Worm (Caenorhabditis elegans): Measurements from ENCODE around the gene C14A6.7.

The C14A6.7 gene

ce11 chrV:18179663-18180062 is 11.5 kb upstream of the C14A6.7 start, which contains the start of gene C31G12.1:
C31G12.1 (plus strand) TSS chrV:18179963.
- TF ChIP-seq unc-62 (GFP tag; optimal IDR thresholded peaks at IDR 0.05) = no peak
- no peak for TF ChIP-seq egl-27 (tag; optimal IDR thresholded peaks at IDR 0.05)
- no peak for TF ChIP-seq nhr-25 (tag; optimal IDR thresholded peaks at IDR 0.05)
- TF ChIP-seq ZK546.5 (tag; optimal IDR thresholded peaks at IDR 0.05) = no peak
- TF ChIP-seq elt-2 (tag; optimal IDR thresholded peaks at IDR 0.05) = no peak
- TF ChIP-seq ceh-28 (tag; optimal IDR thresholded peaks at IDR 0.05) = no peak
- TF ChIP-seq nhr-12 (tag; optimal IDR thresholded peaks at IDR 0.05) = no peak
- TF ChIP-seq nhr-77 (tag; optimal IDR thresholded peaks at IDR 0.05) = no peak

- TF ChIP-seq snpc-4 (tag; optimal IDR thresholded peaks at IDR 0.05) = no peak
- TF ChIP-seq nhr-25 (tag; optimal IDR thresholded peaks at IDR 0.05) = no peak
- no peak for TF ChIP-seq hmg-11 (tag; optimal IDR thresholded peaks at IDR 0.05)
Observed at ce11 chrV:18178659-18179058, 10.5 kb upstream of the C14A6.7 start, which contains the start of gene C31G12.4. C31G12.4 (minus strand) TSS chrV:18178759.

ce11 chrV:18171568-18171967 is 3.4 kb upstream of the C14A6.7 start, which contains the start of gene C14A6.8:
C14A6.8 (minus strand) TSS chrV:18171668.
- no peak for TF ChIP-seq fos-1 (tag; optimal IDR thresholded peaks at IDR 0.05)
- no peak for TF ChIP-seq fkh-2 (tag; optimal IDR thresholded peaks at IDR 0.05)
- no peak for TF ChIP-seq aly-2 (tag; optimal IDR thresholded peaks at IDR 0.05)
- no peak for TF ChIP-seq nhr-12 (tag; optimal IDR thresholded peaks at IDR 0.05)
- TF ChIP-seq skn-1 (tag; optimal IDR thresholded peaks at IDR 0.05) = no peak
- TF ChIP-seq nhr-25 (tag; optimal IDR thresholded peaks at IDR 0.05) = no peak
- TF ChIP-seq fkh-10 (GFP tag; optimal IDR thresholded peaks at IDR 0.05) = no peak
- no peak for TF ChIP-seq ZK546.5 (tag; optimal IDR thresholded peaks at IDR 0.05)
- TF ChIP-seq lin-39 (tag; optimal IDR thresholded peaks at IDR 0.05) = no peak
- no peak for TF ChIP-seq eor-1 (tag; optimal IDR thresholded peaks at IDR 0.05)
- no peak for TF ChIP-seq R02D3.7 (tag; optimal IDR thresholded peaks at IDR 0.05)
- TF ChIP-seq unc-62 (GFP tag; optimal IDR thresholded peaks at IDR 0.05) = no peak
- no peak for TF ChIP-seq tbx-2 (tag; optimal IDR thresholded peaks at IDR 0.05)
- no peak for TF ChIP-seq nhr-28 (tag; optimal IDR thresholded peaks at IDR 0.05)

ce11 chrV:18167161-18167560 is 1.0 kb downstream of the C14A6.7 start, which contains the start of gene C14A6.6:
C14A6.6 (minus strand) TSS chrV:18167261.
- no peak for TF ChIP-seq elt-1 (tag; optimal IDR thresholded peaks at IDR 0.05)
- no peak for TF ChIP-seq aly-2 (tag; optimal IDR thresholded peaks at IDR 0.05)
- no peak for TF ChIP-seq lin-39 (tag; optimal IDR thresholded peaks at IDR 0.05)
- TF ChIP-seq fos-1 (tag; optimal IDR thresholded peaks at IDR 0.05) = no peak
- TF ChIP-seq ztf-11 (tag; optimal IDR thresholded peaks at IDR 0.05) = no peak

ce11 chrV:18164758-18165157 is 3.4 kb downstream of the C14A6.7 start, which contains the start of gene C14A6.5:
C14A6.5 (minus strand) TSS chrV:18164858.
- TF ChIP-seq hmg-11 (tag; optimal IDR thresholded peaks at IDR 0.05) (no peak), nhr-12 (tag; optimal IDR thresholded peaks at IDR 0.05) (no peak), nfya-1 (tag; optimal IDR thresholded peaks at IDR 0.05; ENCODE audit: insufficient read depth) (no peak), jun-1 (tag; optimal IDR thresholded peaks at IDR 0.05) (no peak), sea-2 (GFP tag; optimal IDR thresholded peaks at IDR 0.05) (no peak), ceh-16 (tag; optimal IDR thresholded peaks at IDR 0.05) (no peak), ceh-82 (tag; optimal IDR thresholded peaks at IDR 0.05) (no peak), lsy-12 (tag; optimal IDR thresholded peaks at IDR 0.05) (no peak), nhr-237 (tag; optimal IDR thresholded peaks at IDR 0.05) (no peak), egl-5 (tag; optimal IDR thresholded peaks at IDR 0.05) (no peak), nhr-11 (tag; optimal IDR thresholded peaks at IDR 0.05) (no peak)

ce11 chrV:18163434-18163833 is 4.7 kb downstream of the C14A6.7 start:
- TF ChIP-seq nhr-77 (tag; optimal IDR thresholded peaks at IDR 0.05) (no peak), elt-2 (tag; optimal IDR thresholded peaks at IDR 0.05) (no peak), nhr-25 (tag; optimal IDR thresholded peaks at IDR 0.05) (no peak), sea-2 (GFP tag; optimal IDR thresholded peaks at IDR 0.05) (no peak), fkh-10 (GFP tag; optimal IDR thresholded peaks at IDR 0.05) (no peak), nhr-23 (tag; optimal IDR thresholded peaks at IDR 0.05) (no peak), jun-1 (tag; optimal IDR thresholded peaks at IDR 0.05) (no peak), egl-5 (tag; optimal IDR thresholded peaks at IDR 0.05) (no peak), lsy-12 (tag; optimal IDR thresholded peaks at IDR 0.05) (no peak), ztf-4 (tag; optimal IDR thresholded peaks at IDR 0.05) (no peak), elt-3 (tag; optimal IDR thresholded peaks at IDR 0.05) (no peak), unc-62 (GFP tag; optimal IDR thresholded peaks at IDR 0.05) (no peak), nhr-11 (tag; optimal IDR thresholded peaks at IDR 0.05) (no peak)
